Fruit fly (Drosophila melanogaster) Kc167 (cell line): ENCODE measurements around the gene CG9926.

Source experiments
- Myc ChIP-seq: fragments of >200 bp; optimal IDR thresholded peaks from 2 replicates; lab custom pipeline; 2017; ENCODE audit warnings: missing external identifiers
- h ChIP-seq: fragments of >200 bp; optimal IDR thresholded peaks from 3 replicates; lab custom pipeline; 2018; ENCODE audit warnings: missing external identifiers
- psq ChIP-seq: fragments of >200 bp; optimal IDR thresholded peaks from 2 replicates; lab custom pipeline; 2017; ENCODE audit warnings: missing external identifiers

dm6 chr3R:13936309-13936708, 14.6 kb downstream of the CG9926 start:
- TF ChIP-seq Myc (lab: Kevin White, UChicago) (no peak), psq (no peak), h (no peak)
